Fruit fly (Drosophila melanogaster): ENCODE measurements around the gene CG42681.

The CG42681 gene

dm6 chr2L:14701495-14701894 is 42.7 kb upstream of the CG42681 start (continued):
- TF ChIP-seq ase (GFP tag; IDR thresholded peaks at IDR 0.05) (no peak), Sry-β (GFP tag; optimal IDR thresholded peaks at IDR 0.05) (no peak), Dp (GFP tag; optimal IDR thresholded peaks at IDR 0.05) (no peak), Bteb2 (GFP tag; optimal IDR thresholded peaks at IDR 0.05) (no peak), CG2129 (GFP tag; IDR thresholded peaks at IDR 0.05; ENCODE audit: partially characterized antibody) (no peak), knrl (GFP tag; IDR thresholded peaks at IDR 0.05; ENCODE audit: partially characterized antibody) (no peak), CG8281 (tag; optimal IDR thresholded peaks at IDR 0.05) (no peak), esg (GFP tag; conservative IDR thresholded peaks at IDR 0.05) (peak; percentile 57), BEAF-32 (GFP tag; optimal IDR thresholded peaks at IDR 0.05) (no peak), Mrtf (GFP tag; IDR thresholded peaks at IDR 0.05) (no peak), MTF-1 (GFP tag; optimal IDR thresholded peaks at IDR 0.05; ENCODE audit: borderline replicate concordance) (no peak), Kr (GFP tag; optimal IDR thresholded peaks at IDR 0.05) (no peak), trem (tag; optimal IDR thresholded peaks at IDR 0.05) (no peak), Neu2 (GFP tag; optimal IDR thresholded peaks at IDR 0.05; ENCODE audit: borderline replicate concordance) (no peak), cas (GFP tag; IDR thresholded peaks at IDR 0.05) (no peak), grau (tag; optimal IDR thresholded peaks at IDR 0.05) (peak; percentile 57), CG5180 (GFP tag; optimal IDR thresholded peaks at IDR 0.05) (no peak), HLH3B (GFP tag; IDR thresholded peaks at IDR 0.05) (peak; percentile 77), CG17328 (GFP tag; IDR thresholded peaks at IDR 0.05) (peak; percentile 73), scrt (GFP tag; optimal IDR thresholded peaks at IDR 0.05) (no peak), CG6765 (GFP tag; optimal IDR thresholded peaks at IDR 0.05) (no peak), CG9817 (tag; optimal IDR thresholded peaks at IDR 0.05) (peak; percentile 8), ind (GFP tag; optimal IDR thresholded peaks at IDR 0.05) (no peak), CG1529 (GFP tag; optimal IDR thresholded peaks at IDR 0.05) (peak; percentile 56), CG8290 (GFP tag; optimal IDR thresholded peaks at IDR 0.05) (peak; percentile 30), CG8290 (tag; optimal IDR thresholded peaks at IDR 0.05) (peak in 1 of 2 experiments; percentile 60), repo (GFP tag; optimal IDR thresholded peaks at IDR 0.05) (no peak), Scr (GFP tag; IDR thresholded peaks at IDR 0.05; ENCODE audit: partially characterized antibody) (no peak), CG10959 (GFP tag; IDR thresholded peaks at IDR 0.05) (peak; percentile 79), croc (GFP tag; conservative IDR thresholded peaks at IDR 0.05) (no peak; the same call in 2 of the 3 replicates), CG12299 (tag; optimal IDR thresholded peaks at IDR 0.05) (no peak), CG3726 (GFP tag; IDR thresholded peaks at IDR 0.05) (no peak), pum (GFP tag; optimal IDR thresholded peaks at IDR 0.05) (no peak), Gsc (GFP tag; IDR thresholded peaks at IDR 0.05) (no peak), CG2889 (GFP tag; IDR thresholded peaks at IDR 0.05) (0 out of 3 replicates have a peak, but pooled peaks have one; percentile 34), ERR (GFP tag; optimal IDR thresholded peaks at IDR 0.05) (no peak), E2f2 (GFP tag; IDR thresholded peaks at IDR 0.05) (peak; percentile 39; the same call in 1 of the 2 replicates), zen (tag; optimal IDR thresholded peaks at IDR 0.05) (no peak), pnt (GFP tag; optimal IDR thresholded peaks at IDR 0.05) (peak; percentile 42), CG2712 (tag; optimal IDR thresholded peaks at IDR 0.05) (no peak), ssp (GFP tag; IDR thresholded peaks at IDR 0.05) (peak; percentile 49; the same call in 1 of the 2 replicates), ranshi (GFP tag; IDR thresholded peaks at IDR 0.05) (peak; percentile 78), Six4 (GFP tag; optimal IDR thresholded peaks at IDR 0.05) (no peak), CG3407 (GFP tag; optimal IDR thresholded peaks at IDR 0.05) (peak; percentile 70), Chrac-16 (GFP tag; optimal IDR thresholded peaks at IDR 0.05) (peak; percentile 54), Hey (tag; optimal IDR thresholded peaks at IDR 0.05) (no peak), Mad (GFP tag; optimal IDR thresholded peaks at IDR 0.05) (no peak), tgo (GFP tag; IDR thresholded peaks at IDR 0.05) (peak; percentile 38; the same call in 2 of the 3 replicates), CG9609 (GFP tag; optimal IDR thresholded peaks at IDR 0.05) (no peak), ATbp (GFP tag; optimal IDR thresholded peaks at IDR 0.05) (peak; percentile 84), CG15601 (tag; optimal IDR thresholded peaks at IDR 0.05) (peak; percentile 55), wdn (GFP tag; IDR thresholded peaks at IDR 0.05) (no peak)

Measured in whole organism, embryonic.